Comparison of ENCODE assay signal across 3 fruit fly cellular contexts in genomic region chr2L:15117995-15118394, dm6.
TF ChIP-seq lines count a peak whose summit lies in the region.

No protein-coding gene starts in this region.

- TF ChIP-seq CTCF in whole organism, embryonic (GFP tag; optimal IDR thresholded peaks at IDR 0.05; lab: Kevin White, UChicago): peak; percentile 47

TF ChIP-seq in whole organism, adult, 20 proteins besides CTCF, POLR2A, EP300 and RAD21:
- TF ChIP-seq Hr96 (GFP tag; optimal IDR thresholded peaks at IDR 0.05; lab: Kevin White, UChicago) (no peak), CG7045 (GFP tag; optimal IDR thresholded peaks at IDR 0.05; lab: Kevin White, UChicago) (no peak), Clk (GFP tag; optimal IDR thresholded peaks at IDR 0.05; lab: Kevin White, UChicago) (no peak), toe (GFP tag; optimal IDR thresholded peaks at IDR 0.05; lab: Kevin White, UChicago) (peak; percentile 1), Mnt (GFP tag; optimal IDR thresholded peaks at IDR 0.05; lab: Kevin White, UChicago) (no peak), cnc (optimal IDR thresholded peaks at IDR 0.05; lab: Kevin White, UChicago) (no peak), CG7101 (tag; optimal IDR thresholded peaks at IDR 0.05; lab: Kevin White, UChicago) (no peak), kay (GFP tag; lab: Kevin White, UChicago; ENCODE audit: borderline replicate concordance) (no peak), pad (GFP tag; optimal IDR thresholded peaks at IDR 0.05; lab: Kevin White, UChicago) (peak; percentile 7), CG5204 (GFP tag; optimal IDR thresholded peaks at IDR 0.05; lab: Kevin White, UChicago) (no peak), bab1 (GFP tag; optimal IDR thresholded peaks at IDR 0.05; lab: Kevin White, UChicago) (no peak), CG33017 (tag; optimal IDR thresholded peaks at IDR 0.05; lab: Kevin White, UChicago) (no peak)

TF ChIP-seq in whole organism, embryonic, 481 proteins besides CTCF, POLR2A, EP300 and RAD21 (continues in another document):
- TF ChIP-seq CG17328 (GFP tag; IDR thresholded peaks at IDR 0.05; lab: Robert Waterston, UW) (no peak), ham (GFP tag; IDR thresholded peaks at IDR 0.05; lab: Robert Waterston, UW) (no peak), peb (GFP tag; IDR thresholded peaks at IDR 0.05; lab: Robert Waterston, UW) (no peak), prd (optimal IDR thresholded peaks at IDR 0.05; lab: Kevin White, UChicago) (no peak), prd (GFP tag; IDR thresholded peaks at IDR 0.05; lab: Robert Waterston, UW) (no peak), esg (GFP tag; conservative IDR thresholded peaks at IDR 0.05; lab: Robert Waterston, UW) (no peak), Ada2b (GFP tag; IDR thresholded peaks at IDR 0.05; lab: Robert Waterston, UW) (no peak), pnt (GFP tag; optimal IDR thresholded peaks at IDR 0.05; lab: Kevin White, UChicago) (no peak), fd102C (GFP tag; optimal IDR thresholded peaks at IDR 0.05; lab: Kevin White, UChicago) (no peak), ssp (GFP tag; IDR thresholded peaks at IDR 0.05; lab: Robert Waterston, UW) (no peak), CG15073 (GFP tag; optimal IDR thresholded peaks at IDR 0.05; lab: Kevin White, UChicago) (no peak), CrebB (tag; optimal IDR thresholded peaks at IDR 0.05; lab: Kevin White, UChicago) (no peak), Dip2 (GFP tag; IDR thresholded peaks at IDR 0.05; lab: Robert Waterston, UW) (no peak), Oli (tag; optimal IDR thresholded peaks at IDR 0.05; lab: Kevin White, UChicago) (no peak), Blimp-1 (GFP tag; optimal IDR thresholded peaks at IDR 0.05; lab: Kevin White, UChicago) (no peak), Dip3 (GFP tag; optimal IDR thresholded peaks at IDR 0.05; lab: Kevin White, UChicago) (no peak), CG15011 (GFP tag; optimal IDR thresholded peaks at IDR 0.05; lab: Kevin White, UChicago) (no peak), ERR (GFP tag; optimal IDR thresholded peaks at IDR 0.05; lab: Kevin White, UChicago) (no peak), CG9727 (GFP tag; optimal IDR thresholded peaks at IDR 0.05; lab: Kevin White, UChicago) (no peak), CG10979 (tag; optimal IDR thresholded peaks at IDR 0.05; lab: Kevin White, UChicago) (no peak), CG4854 (GFP tag; optimal IDR thresholded peaks at IDR 0.05; lab: Kevin White, UChicago) (peak; percentile 0), BEAF-32 (GFP tag; optimal IDR thresholded peaks at IDR 0.05; lab: Kevin White, UChicago) (no peak), CG11560 (tag; IDR thresholded peaks at IDR 0.05; lab: Robert Waterston, UW) (no peak), al (GFP tag; IDR thresholded peaks at IDR 0.05; lab: Robert Waterston, UW) (no peak), Dp (GFP tag; optimal IDR thresholded peaks at IDR 0.05; lab: Kevin White, UChicago) (peak; percentile 49), Fer1 (GFP tag; optimal IDR thresholded peaks at IDR 0.05; lab: Kevin White, UChicago) (no peak), CG10209 (GFP tag; optimal IDR thresholded peaks at IDR 0.05; lab: Kevin White, UChicago) (no peak), Jarid2 (GFP tag; optimal IDR thresholded peaks at IDR 0.05; lab: Kevin White, UChicago) (no peak), Ptx1 (GFP tag; IDR thresholded peaks at IDR 0.05; lab: Robert Waterston, UW) (no peak), NK7.1 (GFP tag; optimal IDR thresholded peaks at IDR 0.05; lab: Kevin White, UChicago) (no peak), lbe (GFP tag; optimal IDR thresholded peaks at IDR 0.05; lab: Kevin White, UChicago) (no peak), Lpt (GFP tag; optimal IDR thresholded peaks at IDR 0.05; lab: Kevin White, UChicago) (no peak), pros (GFP tag; optimal IDR thresholded peaks at IDR 0.05; lab: Kevin White, UChicago) (no peak), pfk (GFP tag; optimal IDR thresholded peaks at IDR 0.05; lab: Kevin White, UChicago) (no peak), CG12744 (GFP tag; optimal IDR thresholded peaks at IDR 0.05; lab: Kevin White, UChicago) (no peak), CG17568 (GFP tag; optimal IDR thresholded peaks at IDR 0.05; lab: Kevin White, UChicago) (no peak), Sox100B (GFP tag; optimal IDR thresholded peaks at IDR 0.05; lab: Kevin White, UChicago) (no peak), gfzf (GFP tag; optimal IDR thresholded peaks at IDR 0.05; lab: Kevin White, UChicago) (no peak), gsb-n (tag; optimal IDR thresholded peaks at IDR 0.05; lab: Kevin White, UChicago) (no peak), Rx (GFP tag; IDR thresholded peaks at IDR 0.05; lab: Robert Waterston, UW) (0 out of 2 replicates have a peak, but pooled peaks have one; percentile 17), CG10366 (GFP tag; IDR thresholded peaks at IDR 0.05; lab: Robert Waterston, UW) (no peak), CG6254 (GFP tag; optimal IDR thresholded peaks at IDR 0.05; lab: Kevin White, UChicago) (no peak), tx (GFP tag; optimal IDR thresholded peaks at IDR 0.05; lab: Kevin White, UChicago) (no peak), ken (GFP tag; IDR thresholded peaks at IDR 0.05; lab: Robert Waterston, UW) (no peak)

TF ChIP-seq in whole organism, prepupa, 60 proteins besides CTCF, POLR2A, EP300 and RAD21:
- TF ChIP-seq CG11902 (GFP tag; optimal IDR thresholded peaks at IDR 0.05; lab: Kevin White, UChicago) (no peak), vri (GFP tag; optimal IDR thresholded peaks at IDR 0.05; lab: Kevin White, UChicago) (no peak), CG1621 (tag; optimal IDR thresholded peaks at IDR 0.05; lab: Kevin White, UChicago) (no peak), CG16779 (tag; optimal IDR thresholded peaks at IDR 0.05; lab: Kevin White, UChicago) (no peak), Sox14 (GFP tag; optimal IDR thresholded peaks at IDR 0.05; lab: Kevin White, UChicago) (no peak), esn (GFP tag; optimal IDR thresholded peaks at IDR 0.05; lab: Kevin White, UChicago) (no peak), Smox (GFP tag; optimal IDR thresholded peaks at IDR 0.05; lab: Kevin White, UChicago) (no peak), dac (GFP tag; optimal IDR thresholded peaks at IDR 0.05; lab: Kevin White, UChicago) (no peak), Eip78C (GFP tag; lab: Kevin White, UChicago) (peak; percentile 14), Hr39 (GFP tag; optimal IDR thresholded peaks at IDR 0.05; lab: Kevin White, UChicago) (no peak), fd59A (GFP tag; optimal IDR thresholded peaks at IDR 0.05; lab: Kevin White, UChicago) (no peak), svp (GFP tag; lab: Kevin White, UChicago) (no peak), CG10669 (GFP tag; optimal IDR thresholded peaks at IDR 0.05; lab: Kevin White, UChicago) (no peak), CG11294 (GFP tag; IDR thresholded peaks at IDR 0.05; lab: Robert Waterston, UW) (no peak), OdsH (GFP tag; optimal IDR thresholded peaks at IDR 0.05; lab: Kevin White, UChicago) (no peak), Lpt (GFP tag; optimal IDR thresholded peaks at IDR 0.05; lab: Kevin White, UChicago) (no peak), topi (GFP tag; optimal IDR thresholded peaks at IDR 0.05; lab: Kevin White, UChicago) (peak; percentile 5), dsx (GFP tag; optimal IDR thresholded peaks at IDR 0.05; lab: Kevin White, UChicago; ENCODE audit: poor library complexity, severe bottlenecking) (no peak), Hr38 (GFP tag; optimal IDR thresholded peaks at IDR 0.05; lab: Kevin White, UChicago) (no peak), eg (GFP tag; IDR thresholded peaks at IDR 0.05; lab: Robert Waterston, UW) (no peak), cyc (GFP tag; optimal IDR thresholded peaks at IDR 0.05; lab: Kevin White, UChicago) (peak; percentile 34), CG32006 (GFP tag; optimal IDR thresholded peaks at IDR 0.05; lab: Kevin White, UChicago) (no peak), CG3919 (GFP tag; optimal IDR thresholded peaks at IDR 0.05; lab: Kevin White, UChicago) (no peak), pdm3 (GFP tag; optimal IDR thresholded peaks at IDR 0.05; lab: Kevin White, UChicago) (no peak), Met (GFP tag; optimal IDR thresholded peaks at IDR 0.05; lab: Kevin White, UChicago) (no peak), Eip75B (GFP tag; optimal IDR thresholded peaks at IDR 0.05; lab: Kevin White, UChicago) (no peak)
